Worm (Caenorhabditis elegans) whole organism, L1 larva: ENCODE results near the gene med-1.

ENCODE experiments used
- ama-1 ChIP-seq: fragments of 150-350 bp; optimal IDR thresholded peaks from 2 replicates; lab custom pipeline; 2014
- ceh-82 ChIP-seq, 3 experiments: fragments of 150-350 bp in 1 of 3; sonication (generic microtip) in 2 of 3; optimal IDR thresholded peaks; 2 replicates each; lab custom pipeline; 2014 to 2017; ENCODE audit warnings: missing biosample characterization in 3 of 3, missing genetic modification characterization in 3 of 3
- egl-13 ChIP-seq: sonication (generic microtip); optimal IDR thresholded peaks from 2 replicates; lab custom pipeline; 2016; ENCODE audit warnings: missing genotype, missing genetic modification reagents, missing genetic modification characterization, missing compliant biosample characterization
- lin-35 ChIP-seq, 2 experiments: fragments of 150-350 bp; optimal IDR thresholded peaks; 2 replicates each; lab custom pipeline; 2014; ENCODE audit warnings: missing biosample characterization in 2 of 2, missing genetic modification characterization in 2 of 2, missing genetic modification reagents in 2 of 2
- pag-3 ChIP-seq: sonication (generic microtip); optimal IDR thresholded peaks from 2 replicates; lab custom pipeline; 2017; ENCODE audit warnings: missing genetic modification characterization, mild to moderate bottlenecking, missing compliant biosample characterization, antibody characterized with exemption, borderline replicate concordance; ENCODE audit not compliant: insufficient read depth
- unc-30 ChIP-seq: sonication (generic microtip); optimal IDR thresholded peaks from 2 replicates; lab custom pipeline; 2017; ENCODE audit warnings: missing biosample characterization, missing genetic modification characterization
- unc-86 ChIP-seq: sonication (generic microtip); optimal IDR thresholded peaks from 2 replicates; lab custom pipeline; 2016; ENCODE audit warnings: missing genetic modification characterization, missing compliant biosample characterization

ce11 chrX:12407297-12407696, 23.1 kb upstream of the med-1 start:
- no peak for TF ChIP-seq lin-35 (GFP tag; optimal IDR thresholded peaks at IDR 0.05; lab: Kevin White, UChicago)
- no peak for TF ChIP-seq unc-30 (tag; lab: Kevin White, UChicago)
- no peak for TF ChIP-seq ama-1
- TF ChIP-seq pag-3 (tag; lab: Kevin White, UChicago): no peak
- no peak for TF ChIP-seq egl-13 (tag; lab: Kevin White, UChicago)
- no peak for TF ChIP-seq unc-86 (tag; lab: Kevin White, UChicago)
- TF ChIP-seq ceh-82 (tag; optimal IDR thresholded peaks at IDR 0.05; lab: Kevin White, UChicago): no peak
